Fruit fly (Drosophila melanogaster) S2 (cell line): Measurements from ENCODE around the gene PH4alphaEFB.

Experiments used
- CG8478 ChIP-seq: fragments of >200 bp; optimal IDR thresholded peaks from 2 replicates; lab custom pipeline; 2018
- CTCF ChIP-seq, 2 experiments: fragments of >200 bp; optimal IDR thresholded peaks; 2 replicates each; lab custom pipeline; 2018

PH4alphaEFB gene

DNA sequence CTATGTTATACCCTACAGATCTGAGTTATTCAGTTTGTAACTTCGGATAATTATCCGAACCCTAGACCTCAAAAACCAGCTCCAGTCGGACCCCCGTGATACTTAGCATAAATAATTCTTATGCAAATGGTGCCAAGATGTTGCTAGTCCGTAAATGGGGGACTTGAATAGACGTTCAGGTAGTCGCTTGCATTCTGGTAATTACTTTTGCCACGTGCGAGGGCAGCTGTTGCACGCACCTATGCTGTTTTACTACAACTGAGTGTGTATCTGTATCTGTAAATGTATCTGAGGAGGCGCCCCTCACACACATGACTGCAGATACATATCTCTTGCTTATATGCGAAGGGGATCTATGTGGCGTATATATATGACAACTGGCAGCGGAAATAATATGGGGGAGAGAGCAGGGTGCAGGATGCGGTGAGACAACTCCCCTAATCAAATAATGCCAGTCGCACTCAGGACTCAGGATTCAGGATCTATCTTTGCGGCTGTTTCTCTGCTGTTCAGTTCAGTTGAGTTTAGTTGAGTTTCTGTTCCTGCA lies 8.9 kb downstream of the PH4alphaEFB start:
- no peak for TF ChIP-seq CG8478
- TF ChIP-seq CTCF (optimal IDR thresholded peaks at IDR 0.05; lab: Kevin White, UChicago) = no peak

DNA sequence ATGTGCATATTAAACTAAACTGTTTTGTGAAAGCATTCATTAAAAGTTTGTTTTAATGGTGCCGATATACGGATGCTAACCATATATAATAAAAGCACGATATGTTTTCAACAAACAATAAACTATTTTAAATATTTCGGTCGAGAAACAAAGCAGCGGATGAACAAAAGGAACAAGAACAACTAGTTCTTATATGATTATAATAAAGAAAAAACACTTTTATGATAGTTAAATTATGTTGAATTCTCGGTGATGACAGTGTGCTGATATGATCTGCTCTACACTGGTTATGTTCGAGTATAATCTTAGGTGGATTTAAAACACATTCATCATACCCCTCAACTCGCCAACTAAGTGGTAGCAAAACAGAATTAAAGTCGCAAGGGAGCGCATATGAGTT lies 10.1 kb downstream of the PH4alphaEFB start:
- TF ChIP-seq CG8478 = no peak
- no peak for TF ChIP-seq CTCF (optimal IDR thresholded peaks at IDR 0.05; lab: Kevin White, UChicago)

DNA sequence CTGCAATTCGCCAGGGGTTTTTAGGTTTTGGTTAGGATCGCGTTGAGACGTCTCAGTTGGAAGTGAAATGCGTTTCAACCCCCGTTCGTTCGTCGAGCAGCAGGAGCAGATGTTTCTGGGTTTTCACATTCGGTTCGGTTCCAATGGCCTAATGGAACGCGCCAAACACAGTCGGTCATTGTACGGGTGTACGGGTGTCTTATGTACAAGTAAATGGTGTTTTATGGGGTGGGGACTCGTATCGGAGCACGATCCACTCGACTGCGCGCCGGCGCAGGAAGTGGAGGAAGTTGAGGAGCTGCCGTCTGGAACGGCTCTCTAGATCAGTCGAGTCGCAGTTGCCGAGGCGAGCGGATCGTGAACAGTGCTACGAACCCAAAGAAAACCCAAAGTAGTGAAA lies 10.5 kb downstream of the PH4alphaEFB start, which contains the start of gene spdo:
spdo (plus strand) TSS at position 318 of the 400 bp plus-strand sequence.
- TF ChIP-seq CG8478 (no peak), CTCF (optimal IDR thresholded peaks at IDR 0.05; lab: Kevin White, UChicago) (no peak)

dm6 chr3R:30487828-30488227 lies 22.0 kb downstream of the PH4alphaEFB start, which contains the start of gene Jon99Fii:
TSS of gene Jon99Fii (minus strand) at chr3R:30487928.
- no peak for TF ChIP-seq CG8478

- TF ChIP-seq CTCF (optimal IDR thresholded peaks at IDR 0.05; lab: Kevin White, UChicago) (no peak), CG8478 (no peak)
Observed at dm6 chr3R:30488663-30489062, 22.8 kb downstream of the PH4alphaEFB start, which contains the start of gene Jon99Fi. TSS of gene Jon99Fi (plus strand) at chr3R:30488963.

dm6 chr3R:30489797-30490196 lies 23.9 kb downstream of the PH4alphaEFB start, which contains the start of gene PH4alphaSG2:
TSS of gene PH4alphaSG2 (plus strand) at chr3R:30490074.
- no peak for TF ChIP-seq CTCF (optimal IDR thresholded peaks at IDR 0.05; lab: Kevin White, UChicago)
- TF ChIP-seq CG8478 = no peak

dm6 chr3R:30496103-30496858 lies 30.4 kb downstream of the PH4alphaEFB start, which contains the start of gene PH4alphaMP:
TSS of gene PH4alphaMP (minus strand) at chr3R:30496153.
- TF ChIP-seq CG8478 = no peak
- no peak for TF ChIP-seq CTCF (optimal IDR thresholded peaks at IDR 0.05; lab: Kevin White, UChicago)

- no peak for TF ChIP-seq CTCF (optimal IDR thresholded peaks at IDR 0.05; lab: Kevin White, UChicago)
- TF ChIP-seq CG8478 = no peak
Observed at dm6 chr3R:30500226-30500625, 34.4 kb downstream of the PH4alphaEFB start, which contains the start of gene PH4alphaNE1. TSS of gene PH4alphaNE1 (minus strand) at chr3R:30500326.

dm6 chr3R:30501174-30501573 lies 35.3 kb downstream of the PH4alphaEFB start:
- TF ChIP-seq CTCF (optimal IDR thresholded peaks at IDR 0.05; lab: Kevin White, UChicago) = no peak
- no peak for TF ChIP-seq CG8478

dm6 chr3R:30503406-30503805 lies 37.6 kb downstream of the PH4alphaEFB start, which contains the start of gene CG31371:
TSS of gene CG31371 (minus strand) at chr3R:30503506.
- TF ChIP-seq CTCF (optimal IDR thresholded peaks at IDR 0.05; lab: Kevin White, UChicago) (no peak), CG8478 (no peak)

- TF ChIP-seq CG8478 (no peak), CTCF (optimal IDR thresholded peaks at IDR 0.05; lab: Kevin White, UChicago) (no peak)
Observed at dm6 chr3R:30505561-30506037, 39.7 kb downstream of the PH4alphaEFB start, which contains the start of the genes PH4alphaSG1 and CG15539. TSS of gene PH4alphaSG1 (minus strand) at chr3R:30505661. TSS of gene CG15539 (plus strand) at chr3R:30505987.

dm6 chr3R:30507723-30508122 lies 41.9 kb downstream of the PH4alphaEFB start, which contains the start of gene CG34041:
TSS of gene CG34041 (plus strand) at chr3R:30508023.
- TF ChIP-seq CTCF (optimal IDR thresholded peaks at IDR 0.05; lab: Kevin White, UChicago) = no peak
- TF ChIP-seq CG8478 = no peak

DNA sequence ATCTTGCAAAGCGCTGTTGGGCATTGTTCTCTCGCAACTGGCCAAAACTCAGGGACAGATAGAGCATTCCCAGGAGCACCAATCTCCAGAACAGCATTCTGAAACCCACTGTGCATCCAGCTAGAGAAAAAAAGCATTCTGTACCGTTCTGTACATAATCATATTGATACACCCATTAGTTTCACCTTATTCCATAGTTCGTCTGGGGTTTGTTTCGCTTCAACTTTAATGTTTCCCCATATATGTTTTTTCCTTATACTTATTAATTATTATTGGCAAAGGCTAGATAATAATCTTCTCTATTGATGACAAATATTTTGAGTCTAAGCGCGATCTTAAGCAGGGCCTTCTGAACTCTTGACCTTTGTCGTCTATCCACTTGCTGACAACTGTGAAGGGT lies 46.3 kb downstream of the PH4alphaEFB start, which contains the start of gene PH4alphaNE2:
PH4alphaNE2 (minus strand) TSS at position 101 of the 400 bp plus-strand sequence.
- no peak for TF ChIP-seq CTCF (optimal IDR thresholded peaks at IDR 0.05; lab: Kevin White, UChicago)
- no peak for TF ChIP-seq CG8478

DNA sequence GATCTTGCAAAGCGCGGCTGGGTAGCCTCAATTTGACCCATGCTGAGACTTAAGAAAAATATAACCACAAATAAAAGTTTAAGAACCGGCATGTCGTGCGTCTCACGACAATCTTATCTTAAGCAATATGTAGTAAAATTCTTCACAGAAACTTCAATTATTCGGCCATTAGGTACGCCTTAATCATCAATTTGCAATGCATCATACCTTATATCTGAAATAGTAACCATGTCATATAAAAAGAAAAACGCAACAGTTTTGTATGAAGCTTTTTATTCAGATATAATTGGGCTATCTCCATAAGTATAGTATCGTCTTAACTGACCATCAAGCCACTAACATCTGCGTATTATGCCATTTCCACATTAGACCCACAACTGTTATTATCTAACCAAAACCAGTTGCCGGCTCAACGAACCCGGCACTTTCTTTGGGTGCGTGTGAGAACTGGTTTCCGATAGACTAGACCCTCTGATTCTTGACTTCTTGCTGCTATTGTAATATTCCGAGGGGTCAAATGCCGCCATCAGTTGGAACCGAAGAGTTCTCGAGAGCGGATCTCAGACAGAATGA lies 48.5 kb downstream of the PH4alphaEFB start, which contains the start of the genes CG31524 and CG9698:
CG31524 (minus strand) TSS at position 101 of the 573 bp plus-strand sequence.
CG9698 (plus strand) TSS at position 523 of the 573 bp plus-strand sequence.
- TF ChIP-seq CTCF (optimal IDR thresholded peaks at IDR 0.05; lab: Kevin White, UChicago) = no peak
- TF ChIP-seq CG8478 = no peak

- TF ChIP-seq CG8478 (no peak), CTCF (optimal IDR thresholded peaks at IDR 0.05; lab: Kevin White, UChicago) (no peak)
Observed at dm6 chr3R:30518274-30518873, 52.5 kb downstream of the PH4alphaEFB start.
